Fruit fly (Drosophila melanogaster) Kc167 (cell line): ENCODE data around the gene Hexo1.

Experiments used
- Sin3A ChIP-seq: fragments of >200 bp; optimal IDR thresholded peaks from 2 replicates; lab custom pipeline; 2018; ENCODE audit warnings: missing external identifiers
- h ChIP-seq: fragments of >200 bp; optimal IDR thresholded peaks from 3 replicates; lab custom pipeline; 2018; ENCODE audit warnings: missing external identifiers
- insv ChIP-seq: fragments of >200 bp; optimal IDR thresholded peaks from 3 replicates; lab custom pipeline; 2018; ENCODE audit warnings: missing external identifiers
- psq ChIP-seq: fragments of >200 bp; optimal IDR thresholded peaks from 2 replicates; lab custom pipeline; 2017; ENCODE audit warnings: missing external identifiers

DNA sequence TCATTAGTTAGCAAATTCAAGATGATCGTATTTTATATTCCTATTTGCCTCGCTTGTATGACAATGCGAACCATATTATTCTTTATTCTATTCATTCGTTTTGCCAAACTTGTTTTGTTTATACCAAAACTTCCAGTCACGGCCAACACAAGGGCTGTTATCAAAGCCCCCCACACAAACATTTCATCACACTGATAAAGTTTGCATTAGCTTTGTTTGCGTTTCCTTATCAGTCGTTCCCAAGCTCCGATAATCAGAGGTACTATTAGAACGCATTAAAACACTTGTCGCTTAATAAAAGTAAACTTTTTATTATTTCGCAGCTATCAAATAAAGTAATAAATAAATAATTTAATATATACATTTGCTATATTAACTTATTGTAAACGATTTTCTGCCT lies 5.3 kb downstream of the Hexo1 start:
- TF ChIP-seq h (lab: Kevin White, UChicago) (no peak), psq (no peak), Sin3A (lab: Kevin White, UChicago) (no peak), insv (lab: Kevin White, UChicago) (no peak)
